Fruit fly (Drosophila melanogaster) Kc167 (cell line): ENCODE measurements around the gene Unr.

Source experiments
- Sin3A ChIP-seq: fragments of >200 bp; optimal IDR thresholded peaks from 2 replicates; lab custom pipeline; 2018; ENCODE audit warnings: missing external identifiers
- insv ChIP-seq: fragments of >200 bp; optimal IDR thresholded peaks from 3 replicates; lab custom pipeline; 2018; ENCODE audit warnings: missing external identifiers
- psq ChIP-seq: fragments of >200 bp; optimal IDR thresholded peaks from 2 replicates; lab custom pipeline; 2017; ENCODE audit warnings: missing external identifiers

dm6 chr3L:8437583-8437982 lies 4.6 kb downstream of the Unr start:
- TF ChIP-seq Sin3A (lab: Kevin White, UChicago) (no peak), psq (lab: Kevin White, UChicago) (no peak), insv (lab: Kevin White, UChicago) (no peak)
